Fruit fly (Drosophila melanogaster) whole organism: ENCODE results near the gene CG7564.

Experiments
- CG8478 ChIP-seq: fragments of >200 bp; optimal IDR thresholded peaks from 2 replicates; lab custom pipeline; 2018; ENCODE audit warnings: inconsistent platforms
- Dll ChIP-seq: fragments of >200 bp; optimal IDR thresholded peaks from 2 replicates; lab custom pipeline; 2017
- EcR ChIP-seq, 2 experiments: fragments of >200 bp; optimal IDR thresholded peaks; 2 replicates each; lab custom pipeline; 2017; ENCODE audit warnings: missing biosample characterization in 2 of 2, missing genetic modification characterization in 2 of 2, missing genetic modification reagents in 2 of 2
- pan ChIP-seq: fragments of >200 bp; optimal IDR thresholded peaks from 2 replicates; lab custom pipeline; 2017
- psq ChIP-seq: fragments of >200 bp; optimal IDR thresholded peaks from 2 replicates; lab custom pipeline; 2017
- usp ChIP-seq: fragments of >200 bp; optimal IDR thresholded peaks from 2 replicates; lab custom pipeline; 2017; ENCODE audit warnings: missing biosample characterization, missing genetic modification characterization, mixed read lengths

Gene CG7564

DNA sequence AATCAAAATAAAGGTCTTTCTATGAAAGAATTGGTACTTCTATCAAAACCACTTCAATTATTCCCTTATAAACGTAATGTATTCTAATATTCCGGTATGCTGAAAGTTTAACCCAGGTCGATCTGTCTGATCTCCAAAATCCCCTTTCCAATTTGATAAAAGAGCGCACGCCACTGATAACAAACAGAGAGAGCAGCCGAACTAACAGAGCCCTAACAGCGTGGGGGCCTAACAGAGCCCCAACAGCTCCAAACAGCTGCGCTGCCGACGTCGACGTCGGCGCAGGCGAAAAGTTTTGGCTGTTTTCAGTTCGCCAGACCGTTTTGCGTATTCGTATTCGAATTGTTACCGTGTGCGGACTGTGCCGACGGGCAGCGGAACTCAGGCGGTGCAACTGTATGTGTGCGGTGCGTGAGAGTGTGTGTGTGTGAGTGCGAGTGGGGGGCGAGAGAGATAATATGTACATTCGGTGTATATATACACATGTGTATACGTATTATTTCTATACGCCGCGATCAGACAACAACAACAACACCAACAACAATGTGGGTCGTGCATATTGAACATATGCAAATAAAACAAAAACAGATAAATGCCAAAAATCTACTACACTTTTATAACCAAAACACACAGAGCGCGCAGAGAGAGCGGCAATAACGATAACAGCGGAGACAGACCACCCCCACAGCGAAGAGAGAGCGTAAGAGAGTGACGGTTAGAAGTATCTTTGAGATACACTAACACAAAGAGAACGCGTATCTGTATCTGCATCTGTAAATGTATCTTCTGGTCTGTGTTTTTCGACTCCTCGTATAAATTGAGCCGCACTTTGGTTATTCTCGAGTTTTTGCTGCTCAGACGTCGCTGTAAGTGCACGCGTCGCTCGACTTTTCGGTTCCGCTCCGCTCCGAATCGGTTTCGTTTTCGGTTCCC is 27.0 kb upstream of the CG7564 start, which contains the start of gene Oatp74D:
Oatp74D (plus strand) TSS at position 325 of the 933 bp plus-strand sequence.
- TF ChIP-seq Dll (lab: Kevin White, UChicago) (peak; percentile 30), CG8478 (lab: Kevin White, UChicago) (peak; percentile 16), EcR (GFP tag; optimal IDR thresholded peaks at IDR 0.05; lab: Kevin White, UChicago) (no peak)

DNA sequence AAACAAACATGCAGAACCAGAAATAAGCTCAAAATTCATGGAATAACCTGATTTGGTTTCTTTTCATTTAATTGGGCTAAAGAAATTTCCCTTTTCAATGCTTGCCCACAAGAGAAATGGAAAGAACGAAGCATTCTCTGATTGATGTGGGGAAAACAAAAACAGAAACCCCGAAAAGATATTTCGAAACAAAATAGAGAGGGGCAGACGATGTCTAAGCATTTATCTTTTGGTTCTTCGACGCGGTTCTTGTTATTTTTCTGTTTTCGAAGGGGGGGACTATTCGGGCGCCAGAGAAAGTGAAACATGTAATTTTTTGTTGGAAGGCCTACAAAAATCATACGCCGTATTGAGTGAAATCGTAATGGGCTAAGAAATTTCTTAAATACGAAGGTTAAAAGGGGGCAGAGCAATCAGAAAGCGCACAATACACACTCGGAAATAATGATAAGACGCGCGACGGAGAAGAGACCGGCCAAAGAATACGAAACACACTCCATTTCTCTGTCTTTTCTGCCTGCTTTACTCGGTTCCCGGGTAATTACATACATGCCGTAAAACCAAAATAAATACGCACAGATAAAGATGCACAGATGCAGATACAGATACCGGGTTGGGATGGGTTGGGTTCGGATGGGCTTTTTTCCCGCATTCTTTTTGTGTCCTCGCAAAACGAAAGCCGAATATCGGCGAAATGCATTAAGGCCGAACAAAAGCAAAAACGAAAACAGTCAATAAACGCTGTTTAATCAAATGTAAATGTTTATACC is 25.3 kb upstream of the CG7564 start:
- TF ChIP-seq EcR (GFP tag; optimal IDR thresholded peaks at IDR 0.05; lab: Kevin White, UChicago) (no peak), Dll (lab: Kevin White, UChicago) (no peak), usp (GFP tag; lab: Kevin White, UChicago) (no peak), CG8478 (lab: Kevin White, UChicago) (no peak), psq (no peak), pan (no peak)

DNA sequence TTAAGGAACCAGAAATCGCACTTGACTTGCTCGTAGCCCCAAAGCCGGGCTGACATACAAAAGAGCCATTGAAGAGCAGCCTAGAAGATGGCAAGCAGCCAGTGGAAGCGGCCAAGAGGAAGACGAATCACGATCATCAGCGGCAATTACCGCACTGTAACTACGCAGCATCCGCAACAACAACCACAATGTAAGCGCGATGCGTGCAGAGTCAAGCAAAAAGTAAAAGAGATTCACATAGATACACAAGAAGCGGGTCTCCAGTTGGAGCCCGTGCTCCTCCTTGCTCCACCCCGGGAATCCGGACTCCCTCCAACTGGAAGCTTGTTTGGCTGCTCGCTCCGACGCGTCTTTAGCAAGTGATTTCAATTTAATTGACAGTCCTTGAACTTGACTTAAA is 22.5 kb upstream of the CG7564 start:
- TF ChIP-seq usp (GFP tag; lab: Kevin White, UChicago) (no peak), psq (no peak), Dll (lab: Kevin White, UChicago) (no peak), pan (no peak), CG8478 (lab: Kevin White, UChicago) (no peak), EcR (GFP tag; optimal IDR thresholded peaks at IDR 0.05; lab: Kevin White, UChicago) (no peak)

DNA sequence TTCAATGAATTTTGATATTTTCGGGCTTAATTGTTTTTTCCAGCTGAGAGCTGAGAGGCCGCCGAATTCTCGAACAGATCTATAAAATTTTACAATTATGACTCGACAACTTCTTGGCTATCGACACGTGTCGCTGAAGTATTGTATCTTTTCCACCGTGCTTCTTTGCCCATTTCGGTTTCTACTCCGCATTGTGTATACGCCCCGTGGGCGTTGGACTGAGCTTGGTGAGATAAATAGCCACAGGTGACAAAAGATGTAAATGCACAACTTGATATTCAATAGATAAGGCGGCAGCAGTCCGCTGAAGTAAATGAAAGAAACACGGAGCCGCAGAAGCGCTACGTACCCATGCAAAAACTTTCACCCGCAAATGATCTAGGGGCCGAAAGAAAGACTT is 20.8 kb upstream of the CG7564 start:
- TF ChIP-seq pan (no peak), EcR (GFP tag; optimal IDR thresholded peaks at IDR 0.05; lab: Kevin White, UChicago) (no peak)

DNA sequence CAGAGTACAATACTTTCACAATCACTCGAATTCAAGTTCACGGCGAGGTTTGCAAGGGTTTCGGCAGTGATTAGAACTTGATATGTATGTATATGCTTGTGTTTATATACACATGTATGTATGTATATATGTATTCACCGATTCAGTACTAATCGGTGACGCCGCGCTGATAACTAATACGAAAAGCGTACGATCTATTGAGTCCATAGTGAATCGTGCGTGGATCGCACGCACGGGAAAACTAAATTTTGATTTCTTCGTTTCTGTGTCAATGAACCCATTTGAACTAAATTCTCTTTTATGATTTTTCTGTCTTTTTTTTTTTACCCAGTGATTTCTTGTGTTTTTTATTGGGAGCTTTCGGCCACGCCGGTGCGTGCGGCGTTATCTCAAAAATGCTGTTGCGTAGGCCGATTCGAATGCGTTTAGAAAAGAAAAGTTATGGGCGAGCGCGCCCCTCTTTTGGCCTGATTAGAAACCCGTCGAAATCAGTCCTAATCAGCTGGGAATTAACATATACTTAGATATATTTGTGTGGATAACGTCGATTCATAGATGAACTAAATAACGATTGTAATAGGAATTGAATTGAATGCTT is 20.2 kb upstream of the CG7564 start:
- TF ChIP-seq psq = no peak

- TF ChIP-seq Dll (lab: Kevin White, UChicago) (no peak), psq (no peak), pan (no peak), EcR (GFP tag; optimal IDR thresholded peaks at IDR 0.05; lab: Kevin White, UChicago) (no peak), CG8478 (lab: Kevin White, UChicago) (no peak), usp (GFP tag; lab: Kevin White, UChicago) (no peak)
Observed at dm6 chr3L:17494541-17494940, 19.6 kb upstream of the CG7564 start, which contains the start of gene edin. Gene edin, plus strand, starts transcription at chr3L:17494880.

- no peak for TF ChIP-seq pan
- no peak for TF ChIP-seq psq
- TF ChIP-seq EcR (GFP tag; optimal IDR thresholded peaks at IDR 0.05; lab: Kevin White, UChicago) = peak; percentile 56 to 81
- no peak for TF ChIP-seq usp (GFP tag; lab: Kevin White, UChicago)
- TF ChIP-seq CG8478 (lab: Kevin White, UChicago) = no peak
- TF ChIP-seq Dll (lab: Kevin White, UChicago) = peak; percentile 19
Observed at dm6 chr3L:17495266-17495961, 18.7 kb upstream of the CG7564 start.

DNA sequence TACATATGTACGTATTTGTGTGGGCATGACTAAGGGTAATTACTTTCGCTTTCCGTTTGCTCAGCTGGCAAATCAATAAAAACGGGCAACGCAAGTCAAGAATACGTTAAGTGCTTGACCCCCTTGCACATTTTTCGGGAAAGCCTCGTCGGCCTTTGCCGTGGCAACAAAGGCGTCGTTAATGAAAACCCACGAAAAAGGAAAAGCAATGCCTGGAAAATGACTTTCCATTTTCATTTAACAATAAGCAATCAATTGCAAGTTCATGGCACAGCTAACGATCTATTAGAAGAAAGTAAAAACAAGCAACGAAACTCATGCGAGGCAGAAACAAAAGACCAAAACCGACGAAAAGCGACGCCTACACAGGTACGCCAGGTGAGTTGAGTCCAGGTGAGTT is 18.1 kb upstream of the CG7564 start:
- no peak for TF ChIP-seq CG8478 (lab: Kevin White, UChicago)
- TF ChIP-seq usp (GFP tag; lab: Kevin White, UChicago) = no peak
- no peak for TF ChIP-seq psq
- TF ChIP-seq EcR (GFP tag; optimal IDR thresholded peaks at IDR 0.05; lab: Kevin White, UChicago) = no peak
- no peak for TF ChIP-seq Dll (lab: Kevin White, UChicago)
- no peak for TF ChIP-seq pan

dm6 chr3L:17496871-17497492 is 17.1 kb upstream of the CG7564 start:
- no peak for TF ChIP-seq Dll (lab: Kevin White, UChicago)
- no peak for TF ChIP-seq psq
- TF ChIP-seq usp (GFP tag; lab: Kevin White, UChicago) = no peak

DNA sequence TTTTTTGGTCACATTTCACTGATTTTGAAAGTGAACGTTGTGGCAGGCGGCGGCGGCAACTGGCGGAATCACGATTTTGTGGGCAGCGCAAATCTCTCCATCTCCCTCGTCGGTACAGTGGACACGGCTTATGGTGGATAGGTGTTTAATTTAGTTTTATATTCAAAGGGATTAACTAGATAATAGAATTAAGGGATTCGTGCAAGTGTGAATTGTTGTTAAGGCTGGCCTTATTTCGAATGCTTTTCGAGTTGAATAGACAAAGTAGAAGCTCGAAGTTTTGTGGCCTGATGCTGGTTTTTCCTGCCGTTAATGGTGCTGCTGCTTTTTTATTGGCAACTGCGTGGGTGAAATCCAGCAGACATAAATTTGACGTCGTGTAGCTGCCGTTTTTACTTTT is 16.1 kb upstream of the CG7564 start:
- no peak for TF ChIP-seq usp (GFP tag; lab: Kevin White, UChicago)
- no peak for TF ChIP-seq Dll (lab: Kevin White, UChicago)
- TF ChIP-seq CG8478 (lab: Kevin White, UChicago) = no peak
- no peak for TF ChIP-seq EcR (GFP tag; optimal IDR thresholded peaks at IDR 0.05; lab: Kevin White, UChicago)
- TF ChIP-seq psq = no peak
- no peak for TF ChIP-seq pan

- TF ChIP-seq EcR (GFP tag; optimal IDR thresholded peaks at IDR 0.05; lab: Kevin White, UChicago) = peak in 1 of 2 experiments; percentile 88
- TF ChIP-seq usp (GFP tag; lab: Kevin White, UChicago) = no peak
- TF ChIP-seq Dll (lab: Kevin White, UChicago) = no peak
Observed at dm6 chr3L:17498952-17499710, 15.0 kb upstream of the CG7564 start.
